Worm (Caenorhabditis elegans) whole organism, L1 larva: ENCODE data around the gene F39F10.4.

Experiments used
- C04F5.9 ChIP-seq: sonication (generic microtip); optimal IDR thresholded peaks from 2 replicates; lab custom pipeline; 2016; ENCODE audit warnings: missing genetic modification characterization, missing compliant biosample characterization
- C16A3.4 ChIP-seq: fragments of 150-350 bp; optimal IDR thresholded peaks from 2 replicates; lab custom pipeline; 2014; ENCODE audit warnings: missing biosample characterization, missing genetic modification characterization
- Y116A8C.19 ChIP-seq: sonication (generic microtip); optimal IDR thresholded peaks from 2 replicates; lab custom pipeline; 2016; ENCODE audit warnings: missing compliant biosample characterization, missing genetic modification characterization, borderline replicate concordance
- aly-2 ChIP-seq: fragments of 150-350 bp; optimal IDR thresholded peaks from 2 replicates; lab custom pipeline; 2014; ENCODE audit warnings: missing biosample characterization, missing genetic modification characterization
- ceh-8 ChIP-seq: fragments of 200-800 bp; sonication (Bioruptor generic); optimal IDR thresholded peaks from 2 replicates; lab custom pipeline; 2018; ENCODE audit warnings: mild to moderate bottlenecking, missing genetic modification characterization, moderate library complexity, missing compliant biosample characterization
- ceh-82 ChIP-seq, 3 experiments: fragments of 150-350 bp in 1 of 3; sonication (generic microtip) in 2 of 3; optimal IDR thresholded peaks; 2 replicates each; lab custom pipeline; 2014 to 2017; ENCODE audit warnings: missing biosample characterization in 3 of 3, missing genetic modification characterization in 3 of 3
- dpl-1 ChIP-seq, 3 experiments: fragments of 150-350 bp in 2 of 3; sonication (generic microtip) in 1 of 3; optimal IDR thresholded peaks; 2 replicates each; lab custom pipeline; 2014 to 2017; ENCODE audit warnings: missing biosample characterization in 3 of 3, missing genetic modification characterization in 3 of 3, missing genetic modification reagents in 3 of 3
- dsc-1 ChIP-seq: sonication (generic microtip); optimal IDR thresholded peaks from 2 replicates; lab custom pipeline; 2016; ENCODE audit warnings: mild to moderate bottlenecking, missing genetic modification characterization, missing compliant biosample characterization
- egl-13 ChIP-seq: sonication (generic microtip); optimal IDR thresholded peaks from 2 replicates; lab custom pipeline; 2016; ENCODE audit warnings: missing genotype, missing genetic modification reagents, missing genetic modification characterization, missing compliant biosample characterization
- elt-2 ChIP-seq: sonication (generic microtip); optimal IDR thresholded peaks from 2 replicates; lab custom pipeline; 2016; ENCODE audit warnings: missing genetic modification characterization, mild to moderate bottlenecking, inconsistent platforms, missing compliant biosample characterization, missing genetic modification reagents
- fkh-10 ChIP-seq: sonication (generic microtip); optimal IDR thresholded peaks from 2 replicates; lab custom pipeline; 2017; ENCODE audit warnings: missing biosample characterization, missing genetic modification reagents, missing genetic modification characterization
- fkh-8 ChIP-seq: sonication (generic microtip); optimal IDR thresholded peaks from 2 replicates; lab custom pipeline; 2016; ENCODE audit warnings: mild to moderate bottlenecking, missing genetic modification characterization, missing compliant biosample characterization
- grh-1 ChIP-seq: fragments of 200-800 bp; sonication (Bioruptor generic); IDR thresholded peaks from 2 replicates; pipeline ENCODE4 v1.3.6; 2022; ENCODE audit warnings: missing genetic modification reagents, missing genetic modification characterization, missing compliant biosample characterization
- hlh-4 ChIP-seq: sonication (generic microtip); optimal IDR thresholded peaks from 2 replicates; lab custom pipeline; 2016; ENCODE audit warnings: mild to moderate bottlenecking, missing genetic modification characterization, missing compliant biosample characterization
- lin-13 ChIP-seq: fragments of 150-350 bp; optimal IDR thresholded peaks from 2 replicates; lab custom pipeline; 2014; ENCODE audit warnings: missing biosample characterization, missing genetic modification reagents, missing genetic modification characterization
- lin-35 ChIP-seq, 2 experiments: fragments of 150-350 bp; optimal IDR thresholded peaks; 2 replicates each; lab custom pipeline; 2014; ENCODE audit warnings: missing biosample characterization in 2 of 2, missing genetic modification characterization in 2 of 2, missing genetic modification reagents in 2 of 2
- lin-39 ChIP-seq: fragments of 150-350 bp; optimal IDR thresholded peaks from 2 replicates; lab custom pipeline; 2014; ENCODE audit warnings: missing biosample characterization, missing genetic modification reagents, missing genetic modification characterization
- mdl-1 ChIP-seq, 2 experiments: fragments of 150-350 bp; optimal IDR thresholded peaks; 2 replicates each; lab custom pipeline; 2014 to 2017; ENCODE audit warnings: missing biosample characterization in 2 of 2, missing genetic modification characterization in 2 of 2, inconsistent platforms in 1 of 2
- mef-2 ChIP-seq: fragments of 150-350 bp; optimal IDR thresholded peaks from 2 replicates; lab custom pipeline; 2014; ENCODE audit warnings: missing biosample characterization, missing genetic modification characterization
- mep-1 ChIP-seq: fragments of 150-350 bp; optimal IDR thresholded peaks from 2 replicates; lab custom pipeline; 2014; ENCODE audit warnings: missing biosample characterization, missing genetic modification characterization
- nhr-11 ChIP-seq: fragments of 150-350 bp; optimal IDR thresholded peaks from 2 replicates; lab custom pipeline; 2014; ENCODE audit warnings: missing biosample characterization, missing genetic modification characterization
- nhr-19 ChIP-seq: fragments of 200-800 bp; sonication (Bioruptor generic); conservative IDR thresholded peaks from 2 replicates; pipeline ENCODE4 v1.3.6; 2022; ENCODE audit warnings: missing genetic modification characterization, missing compliant biosample characterization
- nhr-20 ChIP-seq: sonication (generic microtip); optimal IDR thresholded peaks from 2 replicates; lab custom pipeline; 2016; ENCODE audit warnings: mild to moderate bottlenecking, missing genetic modification characterization, missing compliant biosample characterization
- nhr-47 ChIP-seq: sonication (generic microtip); optimal IDR thresholded peaks from 2 replicates; lab custom pipeline; 2016; ENCODE audit warnings: mild to moderate bottlenecking, missing genetic modification characterization, moderate library complexity, missing compliant biosample characterization
- nhr-71 ChIP-seq: sonication (generic microtip); optimal IDR thresholded peaks from 2 replicates; lab custom pipeline; 2016; ENCODE audit warnings: mild to moderate bottlenecking, missing genetic modification characterization, moderate library complexity, missing compliant biosample characterization
- nhr-76 ChIP-seq: sonication (generic microtip); optimal IDR thresholded peaks from 2 replicates; lab custom pipeline; 2017; ENCODE audit warnings: missing biosample characterization, missing genetic modification characterization
- nhr-85 ChIP-seq: sonication (generic microtip); peaks from one replicate; lab custom pipeline; 2016; ENCODE audit warnings: missing genetic modification characterization, inconsistent platforms, missing compliant biosample characterization
- nhr-90 ChIP-seq: sonication (generic microtip); optimal IDR thresholded peaks from 2 replicates; lab custom pipeline; 2016; ENCODE audit warnings: mild to moderate bottlenecking, missing genetic modification characterization, missing compliant biosample characterization; ENCODE audit not compliant: poor library complexity
- rnt-1 ChIP-seq: sonication (generic microtip); optimal IDR thresholded peaks from 2 replicates; lab custom pipeline; 2016; ENCODE audit warnings: mild to moderate bottlenecking, missing genetic modification characterization, moderate library complexity, missing compliant biosample characterization
- skn-1 ChIP-seq: fragments of 150-350 bp; optimal IDR thresholded peaks from 2 replicates; lab custom pipeline; 2014; ENCODE audit warnings: missing biosample characterization, missing genetic modification characterization
- snpc-4 ChIP-seq: fragments of 150-350 bp; optimal IDR thresholded peaks from 2 replicates; lab custom pipeline; 2014; ENCODE audit warnings: missing biosample characterization, missing genetic modification characterization
- snu-23 ChIP-seq: sonication (generic microtip); optimal IDR thresholded peaks from 2 replicates; lab custom pipeline; 2016; ENCODE audit warnings: missing genetic modification characterization, missing compliant biosample characterization
- sox-4 ChIP-seq: sonication (generic microtip); optimal IDR thresholded peaks from 2 replicates; lab custom pipeline; 2016; ENCODE audit warnings: missing genetic modification characterization, missing compliant biosample characterization
- sup-37 ChIP-seq: fragments of 200-800 bp; sonication (Bioruptor generic); optimal IDR thresholded peaks from 2 replicates; lab custom pipeline; 2018; ENCODE audit warnings: mild to moderate bottlenecking, missing genetic modification characterization, missing compliant biosample characterization
- swsn-7 ChIP-seq: sonication (generic microtip); optimal IDR thresholded peaks from 2 replicates; lab custom pipeline; 2016; ENCODE audit warnings: missing genetic modification characterization, missing compliant biosample characterization
- unc-86 ChIP-seq: sonication (generic microtip); optimal IDR thresholded peaks from 2 replicates; lab custom pipeline; 2016; ENCODE audit warnings: missing genetic modification characterization, missing compliant biosample characterization
- unc-98 ChIP-seq: fragments of 200-800 bp; sonication (Bioruptor generic); IDR thresholded peaks from 2 replicates; pipeline ENCODE4 v1.3.6; 2022; ENCODE audit warnings: missing genetic modification characterization, missing compliant biosample characterization
- vab-15 ChIP-seq: sonication (generic microtip); optimal IDR thresholded peaks from 2 replicates; lab custom pipeline; 2017; ENCODE audit warnings: missing genotype, mild to moderate bottlenecking, missing genetic modification characterization, missing compliant biosample characterization
- xbp-1 ChIP-seq: sonication (generic microtip); optimal IDR thresholded peaks from 2 replicates; lab custom pipeline; 2016; ENCODE audit warnings: missing genetic modification characterization, missing compliant biosample characterization
- ztf-11 ChIP-seq, 2 experiments: sonication (generic microtip); optimal IDR thresholded peaks; 2 replicates each; lab custom pipeline; 2016 to 2017; ENCODE audit warnings: missing genetic modification characterization in 2 of 2, missing biosample characterization in 1 of 2, missing compliant biosample characterization in 1 of 2

F39F10.4 gene

ce11 chrX:16929560-16930332 is 26.2 kb upstream of the F39F10.4 start (continued):
- TF ChIP-seq xbp-1 (tag; lab: Kevin White, UChicago), result peak; percentile 95
- TF ChIP-seq swsn-7 (tag; lab: Kevin White, UChicago), result peak; percentile 98
- peak; percentile 95 for TF ChIP-seq mef-2
- TF ChIP-seq fkh-8 (tag; lab: Kevin White, UChicago), result peak; percentile 100
- TF ChIP-seq Y116A8C.19 (tag; lab: Kevin White, UChicago), result no peak
- peak; percentile 90 for TF ChIP-seq sox-4 (tag; lab: Kevin White, UChicago)
- TF ChIP-seq lin-35 (GFP tag; optimal IDR thresholded peaks at IDR 0.05; lab: Kevin White, UChicago), result peak; percentile 81 to 92
- TF ChIP-seq ztf-11 (tag; optimal IDR thresholded peaks at IDR 0.05; lab: Kevin White, UChicago), result peak in 1 of 2 experiments; percentile 88
- peak; percentile 72; the same call in 1 of the 2 replicates for TF ChIP-seq unc-98 (GFP tag; lab: Robert Waterston, UW)
- peak; percentile 91 for TF ChIP-seq mep-1
- TF ChIP-seq sup-37 (GFP tag; lab: Kevin White, UChicago), result peak; percentile 88
- peak; percentile 94 for TF ChIP-seq nhr-11 (tag; lab: Kevin White, UChicago)
- TF ChIP-seq dpl-1 (GFP tag; optimal IDR thresholded peaks at IDR 0.05; lab: Kevin White, UChicago), result peak; percentile 55 to 72 (median 68)
- peak; percentile 82 for TF ChIP-seq elt-2 (tag; lab: Kevin White, UChicago)
- TF ChIP-seq snpc-4 (tag; lab: Kevin White, UChicago), result peak; percentile 90
- TF ChIP-seq, all 84 proteins: peak for 69

- TF ChIP-seq nhr-20 (tag; lab: Kevin White, UChicago) (peak; percentile 26), nhr-90 (peak; percentile 40), fkh-8 (tag; lab: Kevin White, UChicago) (peak; percentile 64), nhr-11 (tag; lab: Kevin White, UChicago) (no peak), swsn-7 (tag; lab: Kevin White, UChicago) (peak; percentile 33), skn-1 (tag; lab: Kevin White, UChicago) (peak; percentile 16), mep-1 (peak; percentile 60), ceh-82 (tag; optimal IDR thresholded peaks at IDR 0.05; lab: Kevin White, UChicago) (peak in 1 of 3 experiments; percentile 63), egl-13 (tag; lab: Kevin White, UChicago) (peak; percentile 49), lin-39 (tag; lab: Kevin White, UChicago) (no peak), nhr-85 (tag; lab: Kevin White, UChicago) (peak; percentile 34), lin-13 (GFP tag; lab: Kevin White, UChicago) (peak; percentile 35), C04F5.9 (tag; lab: Kevin White, UChicago) (no peak), ceh-8 (peak; percentile 11), sup-37 (GFP tag; lab: Kevin White, UChicago) (no peak), nhr-71 (tag; lab: Kevin White, UChicago) (peak; percentile 53), grh-1 (GFP tag; lab: Robert Waterston, UW) (no peak), snu-23 (peak; percentile 50), mdl-1 (tag; optimal IDR thresholded peaks at IDR 0.05; lab: Kevin White, UChicago) (peak in 1 of 2 experiments; percentile 18), fkh-10 (peak; percentile 29), nhr-47 (tag; lab: Kevin White, UChicago) (peak; percentile 61), rnt-1 (peak; percentile 44), hlh-4 (tag; lab: Kevin White, UChicago) (no peak), aly-2 (tag; lab: Kevin White, UChicago) (no peak), dsc-1 (tag; lab: Kevin White, UChicago) (peak; percentile 54), C16A3.4 (tag; lab: Kevin White, UChicago) (peak; percentile 35), unc-86 (tag; lab: Kevin White, UChicago) (peak; percentile 20), nhr-76 (no peak), vab-15 (tag; lab: Kevin White, UChicago) (no peak), lin-35 (GFP tag; optimal IDR thresholded peaks at IDR 0.05; lab: Kevin White, UChicago) (peak; percentile 23 to 34), nhr-19 (GFP tag; lab: Robert Waterston, UW) (peak; percentile 41)
Observed at ce11 chrX:16928087-16928486, 24.6 kb upstream of the F39F10.4 start.
